Worm (Caenorhabditis elegans): Measurements from ENCODE around the gene C16C10.1.

ce11 chrIII:4152828-4153227 is 28.4 kb downstream of the C16C10.1 start:
- TF ChIP-seq ceh-82 (tag; optimal IDR thresholded peaks at IDR 0.05), result no peak
- TF ChIP-seq lin-13 (GFP tag; optimal IDR thresholded peaks at IDR 0.05), result no peak
- no peak for TF ChIP-seq zag-1 (tag; optimal IDR thresholded peaks at IDR 0.05)
- no peak for TF ChIP-seq fkh-4 (tag; optimal IDR thresholded peaks at IDR 0.05; ENCODE audit: borderline replicate concordance)
- TF ChIP-seq lin-15B (tag; optimal IDR thresholded peaks at IDR 0.05), result no peak
- TF ChIP-seq sox-4 (tag; optimal IDR thresholded peaks at IDR 0.05), result no peak
- TF ChIP-seq vab-15 (tag; optimal IDR thresholded peaks at IDR 0.05), result no peak
- TF ChIP-seq nhr-76 (tag; optimal IDR thresholded peaks at IDR 0.05), result no peak
- TF ChIP-seq elt-3 (tag; optimal IDR thresholded peaks at IDR 0.05), result no peak
- no peak for TF ChIP-seq nhr-90 (tag; optimal IDR thresholded peaks at IDR 0.05; ENCODE audit: poor library complexity)

Data from whole organism, L1 larva.